Worm (Caenorhabditis elegans) whole organism, L4 larva: ENCODE results near the gene sahd-1.

Source experiments
- aly-2 ChIP-seq: sonication (generic microtip); optimal IDR thresholded peaks from 2 replicates; lab custom pipeline; 2018; ENCODE audit warnings: missing biosample characterization, missing genetic modification characterization
- ceh-28 ChIP-seq: fragments of 150-350 bp; optimal IDR thresholded peaks from 2 replicates; lab custom pipeline; 2014; ENCODE audit warnings: missing biosample characterization, missing genetic modification reagents, missing genetic modification characterization
- daf-12 ChIP-seq: fragments of 150-350 bp; optimal IDR thresholded peaks from 2 replicates; lab custom pipeline; 2014; ENCODE audit warnings: missing biosample characterization, missing genetic modification reagents, missing genetic modification characterization
- snpc-4 ChIP-seq: fragments of 150-350 bp; optimal IDR thresholded peaks from 2 replicates; lab custom pipeline; 2014; ENCODE audit warnings: missing biosample characterization, missing genetic modification characterization

- TF ChIP-seq daf-12 (tag; lab: Kevin White, UChicago) (no peak), snpc-4 (no peak), ceh-28 (tag; lab: Kevin White, UChicago) (no peak), aly-2 (tag; lab: Kevin White, UChicago) (no peak)
Observed at ce11 chrII:5525297-5525696, 10.6 kb upstream of the sahd-1 start, which contains the start of gene tbx-35.
